Fruit fly (Drosophila melanogaster): ENCODE measurements around the gene ct.

ct gene

dm6 chrX:7698000-7698896, 90.0 kb downstream of the ct start:
- peak; percentile 99 for TF ChIP-seq CG17801 (GFP tag; optimal IDR thresholded peaks at IDR 0.05; ENCODE audit: partially characterized antibody)

- no peak for TF ChIP-seq CG17801 (GFP tag; optimal IDR thresholded peaks at IDR 0.05; ENCODE audit: partially characterized antibody)
Observed at dm6 chrX:7699584-7700238, 91.5 kb downstream of the ct start.

- TF ChIP-seq CG17801 (GFP tag; optimal IDR thresholded peaks at IDR 0.05; ENCODE audit: partially characterized antibody), result peak; percentile 85
Observed at dm6 chrX:7700239-7700793, 92.1 kb downstream of the ct start.

dm6 chrX:7701282-7702078, 93.3 kb downstream of the ct start:
- peak; percentile 5 for TF ChIP-seq CG17801 (GFP tag; optimal IDR thresholded peaks at IDR 0.05; ENCODE audit: partially characterized antibody)

- TF ChIP-seq CG17801 (GFP tag; optimal IDR thresholded peaks at IDR 0.05; ENCODE audit: partially characterized antibody), result peak; percentile 83
Observed at dm6 chrX:7702160-7702907, 94.1 kb downstream of the ct start.

- TF ChIP-seq CG17801 (GFP tag; optimal IDR thresholded peaks at IDR 0.05; ENCODE audit: partially characterized antibody), result peak; percentile 68
Observed at dm6 chrX:7703001-7703864, 95.0 kb downstream of the ct start.

- TF ChIP-seq CG17801 (GFP tag; optimal IDR thresholded peaks at IDR 0.05; ENCODE audit: partially characterized antibody), result no peak
Observed at dm6 chrX:7703865-7704221, 95.6 kb downstream of the ct start.

dm6 chrX:7704262-7705174, 96.3 kb downstream of the ct start:
- TF ChIP-seq CG17801 (GFP tag; optimal IDR thresholded peaks at IDR 0.05; ENCODE audit: partially characterized antibody), result no peak

dm6 chrX:7705175-7706097, 97.2 kb downstream of the ct start:
- TF ChIP-seq CG17801 (GFP tag; optimal IDR thresholded peaks at IDR 0.05; ENCODE audit: partially characterized antibody), result peak; percentile 96

- TF ChIP-seq CG17801 (GFP tag; optimal IDR thresholded peaks at IDR 0.05; ENCODE audit: partially characterized antibody), result peak; percentile 99
Observed at dm6 chrX:7706398-7707349, 98.4 kb downstream of the ct start.

All from ovary, adult (tissue).